Worm (Caenorhabditis elegans) whole organism, early embryonic: ENCODE data around the gene B0310.1.

Experiments used
- B0310.2 ChIP-seq: sonication (generic microtip); optimal IDR thresholded peaks from 2 replicates; lab custom pipeline; 2016; ENCODE audit warnings: mild to moderate bottlenecking, missing genetic modification characterization, missing compliant biosample characterization
- ama-1 ChIP-seq: fragments of 150-350 bp; optimal IDR thresholded peaks from 2 replicates; lab custom pipeline; 2014
- ceh-13 ChIP-seq: fragments of 200-800 bp; sonication (Bioruptor generic); optimal IDR thresholded peaks from 2 replicates; lab custom pipeline; 2018; ENCODE audit warnings: mild to moderate bottlenecking, missing genetic modification characterization, missing compliant biosample characterization
- flt-1 ChIP-seq: fragments of 200-800 bp; sonication (Bioruptor generic); IDR thresholded peaks from 2 replicates; pipeline ENCODE4 v1.3.6; 2022; ENCODE audit warnings: missing genetic modification characterization, missing compliant biosample characterization
- hmbx-1 ChIP-seq: sonication (generic microtip); optimal IDR thresholded peaks from 2 replicates; lab custom pipeline; 2016; ENCODE audit warnings: mild to moderate bottlenecking, missing genetic modification characterization, missing compliant biosample characterization
- hnd-1 ChIP-seq: sonication (generic microtip); optimal IDR thresholded peaks from 2 replicates; lab custom pipeline; 2016; ENCODE audit warnings: missing genetic modification characterization, missing compliant biosample characterization
- pes-1 ChIP-seq: fragments of 200-800 bp; sonication (Bioruptor generic); IDR thresholded peaks from 2 replicates; pipeline ENCODE4 v1.3.6; 2022; ENCODE audit warnings: missing genetic modification reagents, missing genetic modification characterization, missing compliant biosample characterization
- sea-1 ChIP-seq: fragments of 200-800 bp; sonication (Bioruptor generic); conservative IDR thresholded peaks from 2 replicates; pipeline ENCODE4 v1.3.6; 2022; ENCODE audit warnings: missing genetic modification characterization, missing compliant biosample characterization
- tbx-37 ChIP-seq: fragments of 200-800 bp; sonication (Bioruptor generic); conservative IDR thresholded peaks from 2 replicates; pipeline ENCODE4 v1.3.6; 2022; ENCODE audit warnings: missing genetic modification reagents, missing genetic modification characterization, missing compliant biosample characterization

DNA sequence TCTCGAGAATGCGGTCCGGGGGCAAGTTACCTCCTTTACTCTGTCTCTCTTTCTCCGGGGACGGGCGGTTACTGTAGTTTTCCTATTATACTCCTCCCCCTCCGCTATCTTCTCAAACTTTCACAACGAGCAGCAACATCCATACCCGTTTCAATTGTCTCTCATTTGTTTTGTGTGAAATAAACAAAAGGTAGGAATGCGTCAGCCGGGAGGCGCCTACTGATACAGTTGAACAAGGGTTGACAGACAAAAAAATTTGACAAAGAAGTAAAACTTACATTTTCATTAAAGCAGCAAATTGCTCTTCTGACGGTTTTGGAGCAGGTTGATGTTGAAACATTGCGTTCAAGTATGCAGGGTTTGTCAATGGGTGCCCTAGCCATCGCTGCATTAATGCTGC is 12.0 kb downstream of the B0310.1 start:
- TF ChIP-seq ama-1 (lab: Kevin White, UChicago) (no peak), hmbx-1 (tag; lab: Kevin White, UChicago) (no peak), hnd-1 (tag; lab: Kevin White, UChicago) (no peak), tbx-37 (GFP tag; lab: Robert Waterston, UW) (no peak), ceh-13 (GFP tag; lab: Kevin White, UChicago) (no peak), flt-1 (GFP tag; lab: Robert Waterston, UW) (no peak), sea-1 (no peak), pes-1 (no peak), B0310.2 (tag; lab: Kevin White, UChicago) (no peak)
